Worm (Caenorhabditis elegans) whole organism, midembryonic: ENCODE results near the gene str-85.

Source experiments
- cog-1 ChIP-seq: sonication (generic microtip); optimal IDR thresholded peaks from 2 replicates; lab custom pipeline; 2016; ENCODE audit warnings: missing genetic modification characterization, missing compliant biosample characterization
- flt-1 ChIP-seq: fragments of 200-800 bp; sonication (Bioruptor generic); IDR thresholded peaks from 2 replicates; pipeline ENCODE4 v1.3.6; 2022; ENCODE audit warnings: missing genetic modification characterization, missing compliant biosample characterization
- klf-2 ChIP-seq: fragments of 200-800 bp; sonication (Bioruptor generic); conservative IDR thresholded peaks from 2 replicates; pipeline ENCODE4 v1.3.6; 2022; ENCODE audit warnings: missing genetic modification reagents, missing genetic modification characterization, missing compliant biosample characterization
- ztf-23 ChIP-seq: fragments of 200-800 bp; sonication (Bioruptor generic); IDR thresholded peaks from 2 replicates; pipeline ENCODE4 v1.3.6; 2022; ENCODE audit warnings: missing genetic modification reagents, missing genetic modification characterization, missing compliant biosample characterization

DNA sequence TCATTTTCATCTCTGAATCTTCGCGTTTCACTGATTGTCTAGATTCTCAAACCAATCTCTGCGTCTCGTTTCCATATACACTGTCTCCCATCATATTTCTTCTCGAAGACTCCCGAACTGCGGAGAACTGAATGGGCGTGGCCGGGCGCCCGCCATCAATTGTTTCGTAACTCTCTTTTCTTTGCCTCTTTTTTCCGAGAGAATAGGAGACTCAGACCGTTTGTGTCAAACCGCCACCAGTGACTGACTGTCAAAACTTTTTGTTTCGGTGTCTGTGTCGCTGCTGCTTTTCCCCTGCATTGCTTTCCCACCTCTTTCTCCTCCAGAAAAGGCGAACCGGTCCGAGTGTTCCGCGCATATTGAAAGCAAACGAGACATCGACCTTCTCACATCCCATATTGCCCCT, 49.5 kb downstream of the str-85 start, which contains the start of gene unc-23:
- TF ChIP-seq flt-1 (GFP tag; lab: Robert Waterston, UW) = no peak
- TF ChIP-seq ztf-23 = no peak
- TF ChIP-seq cog-1 = no peak
- TF ChIP-seq klf-2 (GFP tag; lab: Robert Waterston, UW) = 0 out of 2 replicates have a peak, but pooled peaks have one; percentile 7
